Worm (Caenorhabditis elegans) whole organism, L3 larva: ENCODE results near the gene daf-1.

Source experiments
- ZK546.5 ChIP-seq: sonication (generic microtip); optimal IDR thresholded peaks from 2 replicates; lab custom pipeline; 2017; ENCODE audit warnings: missing biosample characterization, missing genetic modification characterization
- ceh-16 ChIP-seq: sonication (generic microtip); optimal IDR thresholded peaks from 2 replicates; lab custom pipeline; 2017; ENCODE audit warnings: missing biosample characterization, missing genetic modification characterization
- elt-3 ChIP-seq, 3 experiments: fragments of 150-350 bp in 1 of 3; sonication (generic microtip) in 2 of 3; optimal IDR thresholded peaks; 2 replicates in 2 of 3; 4 replicates in 1 of 3; lab custom pipeline; 2014 to 2017; ENCODE audit warnings: missing biosample characterization in 3 of 3, missing genetic modification characterization in 3 of 3
- nhr-23 ChIP-seq: fragments of 150-350 bp; optimal IDR thresholded peaks from 2 replicates; lab custom pipeline; 2014; ENCODE audit warnings: missing biosample characterization, missing genetic modification reagents, missing genetic modification characterization
- nhr-67 ChIP-seq: fragments of 150-350 bp; optimal IDR thresholded peaks from 2 replicates; lab custom pipeline; 2014; ENCODE audit warnings: missing biosample characterization, missing genetic modification characterization
- ztf-11 ChIP-seq: fragments of 150-350 bp; optimal IDR thresholded peaks from 2 replicates; lab custom pipeline; 2014; ENCODE audit warnings: missing biosample characterization, missing genetic modification characterization

DNA sequence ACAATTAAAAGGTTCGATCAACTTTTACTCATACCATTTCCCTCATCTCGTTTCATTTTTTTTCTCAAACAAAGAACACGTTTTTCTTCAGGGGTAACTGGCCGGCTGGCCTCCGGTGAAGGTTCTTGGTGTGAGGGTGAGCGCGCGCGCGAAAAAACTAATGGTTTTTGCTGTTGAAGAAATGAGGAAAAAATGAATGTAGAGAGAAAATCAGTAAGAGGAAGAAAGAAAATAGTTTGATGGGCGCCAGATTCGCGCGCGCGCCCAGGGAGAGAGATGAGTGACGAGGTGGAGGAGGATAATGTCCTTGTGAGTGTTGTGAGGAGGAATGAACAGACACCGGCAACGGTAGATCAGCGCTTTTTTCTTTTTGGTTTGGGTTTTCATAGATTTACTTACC, 38.8 kb downstream of the daf-1 start:
- TF ChIP-seq nhr-67 (tag; lab: Kevin White, UChicago) (no peak), ztf-11 (no peak), ZK546.5 (tag; lab: Kevin White, UChicago) (no peak), nhr-23 (tag; lab: Kevin White, UChicago) (no peak), elt-3 (tag; optimal IDR thresholded peaks at IDR 0.05; lab: Kevin White, UChicago) (no peak), ceh-16 (tag; lab: Kevin White, UChicago) (no peak)
